Fruit fly (Drosophila melanogaster) whole organism, embryonic: Measurements from ENCODE around the gene CG5181.

Source experiments
- Blimp-1 ChIP-seq: fragments of 200-800 bp; sonication (Bioruptor generic); optimal IDR thresholded peaks from 3 replicates; lab custom pipeline; 2018; ENCODE audit warnings: missing biosample characterization, missing genetic modification characterization, mild to moderate bottlenecking, moderate library complexity, missing genetic modification reagents
- CG10267 ChIP-seq: fragments of 200-800 bp; sonication (Bioruptor generic); optimal IDR thresholded peaks from 2 replicates; lab custom pipeline; 2018; ENCODE audit warnings: missing biosample characterization, mild to moderate bottlenecking, missing genetic modification characterization, moderate library complexity
- CG11560 ChIP-seq: fragments of 200-800 bp; sonication (Bioruptor generic); IDR thresholded peaks from 3 replicates; pipeline ENCODE4 v1.3.6; 2022; ENCODE audit warnings: missing biosample characterization, missing genetic modification characterization
- CG11723 ChIP-seq: fragments of 200-800 bp; sonication (Bioruptor generic); optimal IDR thresholded peaks from 2 replicates; lab custom pipeline; 2017; ENCODE audit warnings: missing biosample characterization, mild to moderate bottlenecking, missing genetic modification characterization
- CG12104 ChIP-seq: fragments of 200-800 bp; sonication (Bioruptor generic); optimal IDR thresholded peaks from 3 replicates; lab custom pipeline; 2016; ENCODE audit warnings: missing biosample characterization, missing genetic modification characterization
- CG13775 ChIP-seq: fragments of 200-800 bp; sonication (Bioruptor generic); optimal IDR thresholded peaks from 3 replicates; lab custom pipeline; 2017; ENCODE audit warnings: missing biosample characterization, mild to moderate bottlenecking, missing genetic modification characterization
- CG14014 ChIP-seq: fragments of 200-800 bp; sonication (Bioruptor generic); IDR thresholded peaks from 2 replicates; pipeline ENCODE4 v1.3.6; 2022; ENCODE audit warnings: missing biosample characterization, missing genetic modification characterization
- CG15601 ChIP-seq: fragments of 200-800 bp; sonication (Bioruptor generic); optimal IDR thresholded peaks from 3 replicates; lab custom pipeline; 2019; ENCODE audit warnings: missing biosample characterization, mild to moderate bottlenecking, missing genetic modification characterization, moderate library complexity
- CG2129 ChIP-seq: fragments of 200-800 bp; sonication (Bioruptor generic); IDR thresholded peaks from 2 replicates; pipeline ENCODE4 v1.3.6; 2022; ENCODE audit warnings: missing biosample characterization, missing genetic modification characterization; ENCODE audit not compliant: partially characterized antibody
- CG2712 ChIP-seq: fragments of 200-800 bp; optimal IDR thresholded peaks from 3 replicates; lab custom pipeline; 2019; ENCODE audit warnings: missing biosample characterization, mild to moderate bottlenecking, missing genetic modification characterization, moderate library complexity
- CG2875 ChIP-seq: fragments of 200-800 bp; sonication (Bioruptor generic); optimal IDR thresholded peaks from 2 replicates; lab custom pipeline; 2017; ENCODE audit warnings: missing biosample characterization, mild to moderate bottlenecking, missing genetic modification characterization, missing genetic modification reagents
- CG30020 ChIP-seq: fragments of 200-800 bp; optimal IDR thresholded peaks from 2 replicates; lab custom pipeline; 2019; ENCODE audit warnings: missing biosample characterization, mild to moderate bottlenecking, missing genetic modification characterization, moderate library complexity
- CG31224 ChIP-seq: fragments of 200-800 bp; sonication (Bioruptor generic); IDR thresholded peaks from 2 replicates; pipeline ENCODE4 v1.3.6; 2022; ENCODE audit warnings: missing biosample characterization, missing genetic modification characterization
- CG5953 ChIP-seq: fragments of 200-800 bp; sonication (Bioruptor generic); IDR thresholded peaks from 2 replicates; pipeline ENCODE4 v1.3.6; 2022; ENCODE audit warnings: missing biosample characterization, missing genetic modification characterization
- CG6791 ChIP-seq: fragments of 200-800 bp; sonication (Bioruptor generic); IDR thresholded peaks from 3 replicates; pipeline ENCODE4 v1.3.6; 2022; ENCODE audit warnings: missing biosample characterization, missing genetic modification characterization; ENCODE audit not compliant: partially characterized antibody
- CG8089 ChIP-seq: fragments of 200-800 bp; sonication (Bioruptor generic); optimal IDR thresholded peaks from 3 replicates; lab custom pipeline; 2016; ENCODE audit warnings: missing biosample characterization, missing genetic modification characterization
- CG9437 ChIP-seq: fragments of 200-800 bp; sonication (Bioruptor generic); optimal IDR thresholded peaks from 2 replicates; lab custom pipeline; 2018; ENCODE audit warnings: missing biosample characterization, mild to moderate bottlenecking, missing genetic modification characterization
- CG9932 ChIP-seq: fragments of 200-800 bp; sonication (Bioruptor generic); IDR thresholded peaks from 2 replicates; pipeline ENCODE4 v1.3.6; 2022; ENCODE audit warnings: missing biosample characterization, missing genetic modification characterization
- Camta ChIP-seq: fragments of 200-800 bp; sonication (Bioruptor generic); optimal IDR thresholded peaks from 2 replicates; lab custom pipeline; 2016; ENCODE audit warnings: missing biosample characterization, missing genetic modification characterization
- Dfd ChIP-seq, 2 experiments: fragments of >200 bp; optimal IDR thresholded peaks; 2 replicates each; lab custom pipeline; 2017; ENCODE audit warnings: missing biosample characterization in 2 of 2, missing genetic modification characterization in 2 of 2
- Doc2 ChIP-seq: fragments of 200-800 bp; sonication (Bioruptor generic); IDR thresholded peaks from 2 replicates; pipeline ENCODE4 v1.3.6; 2022; ENCODE audit warnings: missing biosample characterization, missing genetic modification characterization
- Dref ChIP-seq: fragments of 200-800 bp; sonication (Bioruptor generic); IDR thresholded peaks from 2 replicates; pipeline ENCODE4 v1.3.6; 2022; ENCODE audit warnings: missing biosample characterization, missing genetic modification characterization
- Ets97D ChIP-seq: fragments of 200-800 bp; sonication (Bioruptor generic); optimal IDR thresholded peaks from 3 replicates; lab custom pipeline; 2016; ENCODE audit warnings: missing biosample characterization, missing genetic modification characterization
- H15 ChIP-seq: fragments of 200-800 bp; sonication (Bioruptor generic); IDR thresholded peaks from 3 replicates; pipeline ENCODE4 v1.3.6; 2022; ENCODE audit warnings: missing biosample characterization, missing genetic modification characterization
- HmgZ ChIP-seq: fragments of 200-800 bp; sonication (Bioruptor generic); optimal IDR thresholded peaks from 2 replicates; lab custom pipeline; 2018; ENCODE audit warnings: missing biosample characterization, mild to moderate bottlenecking, missing genetic modification characterization
- Hmx ChIP-seq: fragments of 200-800 bp; sonication (Bioruptor generic); optimal IDR thresholded peaks from 2 replicates; lab custom pipeline; 2016; ENCODE audit warnings: missing biosample characterization, missing genetic modification characterization
- Hr39 ChIP-seq: fragments of >200 bp; optimal IDR thresholded peaks from 2 replicates; lab custom pipeline; 2017
- Lim3 ChIP-seq: fragments of 200-800 bp; sonication (Bioruptor generic); IDR thresholded peaks from 2 replicates; pipeline ENCODE4 v1.3.6; 2022; ENCODE audit warnings: missing biosample characterization, missing genetic modification characterization
- Lpt ChIP-seq: fragments of >200 bp; optimal IDR thresholded peaks from 2 replicates; lab custom pipeline; 2018; ENCODE audit warnings: missing biosample characterization, missing genetic modification characterization
- Med ChIP-seq: fragments of 200-800 bp; sonication (Bioruptor generic); peaks from one replicate; lab custom pipeline; 2016; ENCODE audit warnings: missing biosample characterization, missing genetic modification characterization, mild to moderate bottlenecking, inconsistent platforms, moderate library complexity
- Meics ChIP-seq: fragments of 200-800 bp; sonication (Bioruptor generic); optimal IDR thresholded peaks from 2 replicates; lab custom pipeline; 2017; ENCODE audit warnings: missing biosample characterization, mild to moderate bottlenecking, missing genetic modification characterization
- Optix ChIP-seq: fragments of 200-800 bp; sonication (Bioruptor generic); IDR thresholded peaks from 3 replicates; pipeline ENCODE4 v1.3.6; 2022; ENCODE audit warnings: missing biosample characterization, missing genetic modification characterization
- Side ChIP-seq: fragments of 200-800 bp; sonication (Bioruptor generic); optimal IDR thresholded peaks from 2 replicates; lab custom pipeline; 2016; ENCODE audit warnings: missing biosample characterization, missing genetic modification characterization
- Spps ChIP-seq: fragments of 200-800 bp; sonication (Bioruptor generic); optimal IDR thresholded peaks from 2 replicates; lab custom pipeline; 2018; ENCODE audit warnings: missing biosample characterization, mild to moderate bottlenecking, missing genetic modification characterization
- bcd ChIP-seq: fragments of 200-800 bp; sonication (Bioruptor generic); optimal IDR thresholded peaks from 2 replicates; lab custom pipeline; 2017; ENCODE audit warnings: missing biosample characterization, mild to moderate bottlenecking, missing genetic modification characterization
- bigmax ChIP-seq: fragments of 200-800 bp; sonication (Bioruptor generic); optimal IDR thresholded peaks from 2 replicates; lab custom pipeline; 2018; ENCODE audit warnings: missing biosample characterization, mild to moderate bottlenecking, missing genetic modification characterization
- crol ChIP-seq: fragments of 200-800 bp; sonication (Bioruptor generic); IDR thresholded peaks from 2 replicates; pipeline ENCODE4 v1.3.6; 2022; ENCODE audit warnings: missing biosample characterization, missing genetic modification characterization
- dan ChIP-seq: fragments of 200-800 bp; sonication (Bioruptor generic); IDR thresholded peaks from 2 replicates; pipeline ENCODE4 v1.3.6; 2022; ENCODE audit warnings: missing biosample characterization, missing genetic modification characterization
- dmrt11E ChIP-seq: fragments of 200-800 bp; sonication (Bioruptor generic); optimal IDR thresholded peaks from 3 replicates; lab custom pipeline; 2018; ENCODE audit warnings: missing biosample characterization, mild to moderate bottlenecking, missing genetic modification characterization, moderate library complexity
- fd96Cb ChIP-seq: fragments of 200-800 bp; sonication (Bioruptor generic); optimal IDR thresholded peaks from 2 replicates; lab custom pipeline; 2018; ENCODE audit warnings: missing biosample characterization, mild to moderate bottlenecking, missing genetic modification characterization, moderate library complexity
- gsb ChIP-seq: fragments of 200-800 bp; sonication (Bioruptor generic); IDR thresholded peaks from 2 replicates; pipeline ENCODE4 v1.3.6; 2022; ENCODE audit warnings: missing biosample characterization, missing genetic modification characterization
- her ChIP-seq: fragments of 200-800 bp; sonication (Bioruptor generic); optimal IDR thresholded peaks from 2 replicates; lab custom pipeline; 2016; ENCODE audit warnings: missing biosample characterization, missing genetic modification characterization
- jigr1 ChIP-seq: fragments of 200-800 bp; sonication (Bioruptor generic); IDR thresholded peaks from 3 replicates; pipeline ENCODE4 v1.3.6; 2022; ENCODE audit warnings: missing biosample characterization, missing genetic modification characterization
- kah ChIP-seq: fragments of 200-800 bp; sonication (Bioruptor generic); optimal IDR thresholded peaks from 2 replicates; lab custom pipeline; 2018; ENCODE audit warnings: missing biosample characterization, mild to moderate bottlenecking, missing genetic modification characterization
- nmo ChIP-seq: fragments of 200-800 bp; sonication (Bioruptor generic); optimal IDR thresholded peaks from 2 replicates; lab custom pipeline; 2018; ENCODE audit warnings: missing biosample characterization, mild to moderate bottlenecking, missing genetic modification characterization, moderate library complexity
- pros ChIP-seq: fragments of 200-800 bp; sonication (Bioruptor generic); optimal IDR thresholded peaks from 3 replicates; lab custom pipeline; 2019; ENCODE audit warnings: missing biosample characterization, mild to moderate bottlenecking, missing genetic modification characterization, moderate library complexity
- pzg ChIP-seq: fragments of 200-800 bp; sonication (Bioruptor generic); optimal IDR thresholded peaks from 3 replicates; lab custom pipeline; 2018; ENCODE audit warnings: missing biosample characterization, mild to moderate bottlenecking, missing genetic modification characterization, moderate library complexity
- ro ChIP-seq: fragments of 200-800 bp; sonication (Bioruptor generic); IDR thresholded peaks from 2 replicates; pipeline ENCODE4 v1.3.6; 2022; ENCODE audit warnings: missing biosample characterization, missing genetic modification characterization
- scrt ChIP-seq: fragments of 200-800 bp; sonication (Bioruptor generic); optimal IDR thresholded peaks from 2 replicates; lab custom pipeline; 2018; ENCODE audit warnings: missing biosample characterization, mild to moderate bottlenecking, missing genetic modification characterization, moderate library complexity
- sd ChIP-seq: fragments of 200-800 bp; sonication (Bioruptor generic); optimal IDR thresholded peaks from 3 replicates; lab custom pipeline; 2018; ENCODE audit warnings: missing biosample characterization, mild to moderate bottlenecking, missing genetic modification characterization, moderate library complexity
- sens-2 ChIP-seq: fragments of 200-800 bp; sonication (Bioruptor generic); IDR thresholded peaks from 2 replicates; pipeline ENCODE4 v1.3.6; 2022; ENCODE audit warnings: missing biosample characterization, missing genetic modification characterization
- vfl ChIP-seq: fragments of 200-800 bp; sonication (Bioruptor generic); optimal IDR thresholded peaks from 2 replicates; lab custom pipeline; 2016; ENCODE audit warnings: missing biosample characterization, missing genetic modification characterization

Gene CG5181

dm6 chr2L:7434737-7435356, 25.2 kb upstream of the CG5181 start (continued):
- TF ChIP-seq Lpt (GFP tag; lab: Kevin White, UChicago) (no peak), CG8089 (GFP tag; lab: Kevin White, UChicago) (no peak), ro (GFP tag; lab: Robert Waterston, UW) (no peak), bigmax (no peak), Ets97D (no peak), scrt (no peak), gsb (GFP tag; lab: Robert Waterston, UW) (peak; percentile 24; the same call in 1 of the 2 replicates), Hmx (no peak), bcd (GFP tag; lab: Kevin White, UChicago) (no peak), Lim3 (GFP tag; lab: Robert Waterston, UW) (no peak), CG14014 (GFP tag; lab: Robert Waterston, UW) (peak; percentile 69; the same call in 1 of the 2 replicates), Optix (GFP tag; lab: Robert Waterston, UW) (no peak), vfl (GFP tag; lab: Kevin White, UChicago) (no peak), CG15601 (tag; lab: Kevin White, UChicago) (peak; percentile 21), Meics (GFP tag; lab: Kevin White, UChicago) (peak; percentile 53), CG30020 (tag; lab: Kevin White, UChicago) (no peak), Camta (GFP tag; lab: Kevin White, UChicago) (no peak), CG2712 (tag; lab: Kevin White, UChicago) (peak; percentile 41), Doc2 (no peak), CG31224 (GFP tag; lab: Robert Waterston, UW) (peak; percentile 19; the same call in 1 of the 2 replicates), dan (GFP tag; lab: Robert Waterston, UW) (no peak), kah (no peak), H15 (GFP tag; lab: Robert Waterston, UW) (no peak), Blimp-1 (GFP tag; lab: Kevin White, UChicago) (peak; percentile 36), CG12104 (no peak), CG10267 (tag; lab: Kevin White, UChicago) (peak; percentile 8), fd96Cb (tag; lab: Kevin White, UChicago) (no peak), crol (GFP tag; lab: Robert Waterston, UW) (no peak), CG2129 (GFP tag; lab: Robert Waterston, UW) (no peak), CG9437 (no peak), pros (no peak), CG11723 (GFP tag; lab: Kevin White, UChicago) (no peak), Hr39 (no peak), her (GFP tag; lab: Kevin White, UChicago) (no peak), CG2875 (GFP tag; lab: Kevin White, UChicago) (no peak), nmo (GFP tag; lab: Kevin White, UChicago) (no peak), Side (no peak), CG5953 (GFP tag; lab: Robert Waterston, UW) (no peak), dmrt11E (tag; lab: Kevin White, UChicago) (no peak), Spps (no peak), HmgZ (tag; lab: Kevin White, UChicago) (no peak), sd (no peak), CG11560 (tag; lab: Robert Waterston, UW) (no peak), CG9932 (GFP tag; lab: Robert Waterston, UW) (peak; percentile 82), Dref (no peak), CG6791 (GFP tag; lab: Robert Waterston, UW) (no peak), jigr1 (GFP tag; lab: Robert Waterston, UW) (no peak), pzg (no peak), sens-2 (no peak), Med (no peak), Dfd (GFP tag; optimal IDR thresholded peaks at IDR 0.05; lab: Kevin White, UChicago) (no peak), CG13775 (GFP tag; lab: Kevin White, UChicago) (no peak)
